Fruit fly (Drosophila melanogaster): ENCODE measurements around the gene nmd.

Gene nmd

dm6 chr2L:10278658-10279057, 25.1 kb downstream of the nmd start, which contains the start of gene Utx (continued):
- no peak for TF ChIP-seq CG14050 (GFP tag; IDR thresholded peaks at IDR 0.05)
- no peak for TF ChIP-seq slou (GFP tag; optimal IDR thresholded peaks at IDR 0.05)
- TF ChIP-seq CG16779 (GFP tag; IDR thresholded peaks at IDR 0.05) = no peak
- no peak for TF ChIP-seq Tbp (GFP tag; optimal IDR thresholded peaks at IDR 0.05)
- TF ChIP-seq usp (GFP tag; optimal IDR thresholded peaks at IDR 0.05) = no peak
- TF ChIP-seq gro (GFP tag; optimal IDR thresholded peaks at IDR 0.05) = peak; percentile 61
- TF ChIP-seq ind (GFP tag; optimal IDR thresholded peaks at IDR 0.05) = no peak
- TF ChIP-seq Sox100B (GFP tag; optimal IDR thresholded peaks at IDR 0.05) = no peak
- peak; percentile 91 for TF ChIP-seq CG42726 (GFP tag; IDR thresholded peaks at IDR 0.05; ENCODE audit: partially characterized antibody)
- TF ChIP-seq Ets65A (GFP tag) = no peak
- TF ChIP-seq CG7271 (tag; optimal IDR thresholded peaks at IDR 0.05) = no peak
- TF ChIP-seq CG18011 (GFP tag; optimal IDR thresholded peaks at IDR 0.05) = no peak
- no peak for TF ChIP-seq CG14441 (GFP tag; IDR thresholded peaks at IDR 0.05)
- TF ChIP-seq HHEX (GFP tag; optimal IDR thresholded peaks at IDR 0.05) = no peak
- TF ChIP-seq Poxn (GFP tag; IDR thresholded peaks at IDR 0.05) = no peak
- no peak for TF ChIP-seq CG15696 (tag; optimal IDR thresholded peaks at IDR 0.05)
- no peak for TF ChIP-seq CG7987 (GFP tag; optimal IDR thresholded peaks at IDR 0.05)
- TF ChIP-seq knrl (GFP tag; IDR thresholded peaks at IDR 0.05; ENCODE audit: partially characterized antibody) = peak; percentile 92
- peak; percentile 29 for TF ChIP-seq phol (tag; optimal IDR thresholded peaks at IDR 0.05)
- TF ChIP-seq Camta (GFP tag; optimal IDR thresholded peaks at IDR 0.05) = no peak
- TF ChIP-seq CG2129 (GFP tag; IDR thresholded peaks at IDR 0.05; ENCODE audit: partially characterized antibody) = peak; percentile 39; the same call in 1 of the 2 replicates
- no peak for TF ChIP-seq CG18619 (GFP tag; optimal IDR thresholded peaks at IDR 0.05)
- peak; percentile 80 for TF ChIP-seq CG17802 (tag; optimal IDR thresholded peaks at IDR 0.05)
- TF ChIP-seq CG12942 (GFP tag; optimal IDR thresholded peaks at IDR 0.05) = no peak
- no peak for TF ChIP-seq CG3281 (GFP tag; optimal IDR thresholded peaks at IDR 0.05)
- TF ChIP-seq Rfx (GFP tag; IDR thresholded peaks at IDR 0.05) = peak; percentile 39; the same call in 1 of the 2 replicates
- TF ChIP-seq CG6683 (GFP tag; optimal IDR thresholded peaks at IDR 0.05) = no peak
- no peak for TF ChIP-seq CG17612 (GFP tag; IDR thresholded peaks at IDR 0.05)
- TF ChIP-seq Nf-YC (tag; optimal IDR thresholded peaks at IDR 0.05) = no peak
- TF ChIP-seq CG12236 (GFP tag; optimal IDR thresholded peaks at IDR 0.05) = no peak
- no peak for TF ChIP-seq BtbVII (GFP tag; optimal IDR thresholded peaks at IDR 0.05)
- no peak for TF ChIP-seq Optix (GFP tag; IDR thresholded peaks at IDR 0.05)
- TF ChIP-seq Lhr (GFP tag; optimal IDR thresholded peaks at IDR 0.05) = no peak
- TF ChIP-seq CG4617 (GFP tag; optimal IDR thresholded peaks at IDR 0.05; ENCODE audit: borderline replicate concordance) = peak; percentile 55
- TF ChIP-seq HLH54F (GFP tag; optimal IDR thresholded peaks at IDR 0.05) = no peak
- TF ChIP-seq CG33213 (GFP tag; optimal IDR thresholded peaks at IDR 0.05) = no peak
- no peak for TF ChIP-seq lbe (GFP tag; optimal IDR thresholded peaks at IDR 0.05)
- no peak for TF ChIP-seq gsb (GFP tag; IDR thresholded peaks at IDR 0.05)
- no peak for TF ChIP-seq D (optimal IDR thresholded peaks at IDR 0.05)
- no peak for TF ChIP-seq D (GFP tag; optimal IDR thresholded peaks at IDR 0.05)
- peak; percentile 96 for TF ChIP-seq CG3995 (GFP tag; optimal IDR thresholded peaks at IDR 0.05)
- TF ChIP-seq Side (GFP tag; optimal IDR thresholded peaks at IDR 0.05) = no peak
- TF ChIP-seq bbx (GFP tag; IDR thresholded peaks at IDR 0.05; ENCODE audit: partially characterized antibody) = peak; percentile 87
- TF ChIP-seq Hmx (GFP tag; optimal IDR thresholded peaks at IDR 0.05) = no peak
- no peak for TF ChIP-seq CG8765 (GFP tag; IDR thresholded peaks at IDR 0.05)
- no peak for TF ChIP-seq CG11085 (GFP tag; IDR thresholded peaks at IDR 0.05)
- TF ChIP-seq emc (GFP tag; optimal IDR thresholded peaks at IDR 0.05) = no peak
- TF ChIP-seq CG17361 (GFP tag; IDR thresholded peaks at IDR 0.05) = no peak
- no peak for TF ChIP-seq salm (tag; optimal IDR thresholded peaks at IDR 0.05)
- no peak; the same call in 3 of the 4 replicates for TF ChIP-seq Gug (GFP tag; IDR thresholded peaks at IDR 0.05)
- TF ChIP-seq p53 (GFP tag; optimal IDR thresholded peaks at IDR 0.05) = no peak
- TF ChIP-seq CG5180 (GFP tag; optimal IDR thresholded peaks at IDR 0.05) = no peak
